Fruit fly (Drosophila melanogaster) whole organism, embryonic: Measurements from ENCODE around the gene Acbp6.

Experiments used
- Atf-2 ChIP-seq: fragments of 200-800 bp; sonication (Bioruptor generic); optimal IDR thresholded peaks from 2 replicates; lab custom pipeline; 2016; ENCODE audit warnings: missing biosample characterization, missing genetic modification characterization
- Bgb ChIP-seq: fragments of 200-800 bp; sonication (Bioruptor generic); IDR thresholded peaks from 2 replicates; pipeline ENCODE4 v1.3.6; 2022; ENCODE audit warnings: missing biosample characterization, missing genetic modification characterization; ENCODE audit not compliant: partially characterized antibody
- CG10979 ChIP-seq: fragments of 200-800 bp; sonication (Bioruptor generic); optimal IDR thresholded peaks from 2 replicates; lab custom pipeline; 2018; ENCODE audit warnings: missing biosample characterization, mild to moderate bottlenecking, missing genetic modification characterization, moderate library complexity
- CG11085 ChIP-seq: fragments of 200-800 bp; sonication (Bioruptor generic); IDR thresholded peaks from 2 replicates; pipeline ENCODE4 v1.3.6; 2022; ENCODE audit warnings: missing biosample characterization, missing genetic modification characterization
- CG11456 ChIP-seq: fragments of 200-800 bp; sonication (Bioruptor generic); IDR thresholded peaks from 3 replicates; pipeline ENCODE4 v1.3.6; 2022; ENCODE audit warnings: missing biosample characterization, missing genetic modification characterization
- CG14441 ChIP-seq: fragments of 200-800 bp; sonication (Bioruptor generic); IDR thresholded peaks from 2 replicates; pipeline ENCODE4 v1.3.6; 2022; ENCODE audit warnings: missing biosample characterization, missing genetic modification characterization
- CG14667 ChIP-seq: fragments of 200-800 bp; sonication (Bioruptor generic); IDR thresholded peaks from 2 replicates; pipeline ENCODE4 v1.3.6; 2022; ENCODE audit warnings: missing biosample characterization, missing genetic modification characterization
- CG14965 ChIP-seq: fragments of 200-800 bp; sonication (Bioruptor generic); optimal IDR thresholded peaks from 2 replicates; lab custom pipeline; 2016; ENCODE audit warnings: missing biosample characterization, missing genetic modification characterization, borderline replicate concordance
- CG1529 ChIP-seq: fragments of 200-800 bp; sonication (Bioruptor generic); optimal IDR thresholded peaks from 3 replicates; lab custom pipeline; 2018; ENCODE audit warnings: missing biosample characterization, missing genetic modification characterization
- CG17385 ChIP-seq: fragments of 200-800 bp; sonication (Bioruptor generic); optimal IDR thresholded peaks from 3 replicates; lab custom pipeline; 2018; ENCODE audit warnings: missing biosample characterization, mild to moderate bottlenecking, missing genetic modification characterization
- CG17612 ChIP-seq: fragments of 200-800 bp; sonication (Bioruptor generic); IDR thresholded peaks from 2 replicates; pipeline ENCODE4 v1.3.6; 2022; ENCODE audit warnings: missing biosample characterization, missing genetic modification characterization
- CG32772 ChIP-seq: fragments of 200-800 bp; sonication (Bioruptor generic); IDR thresholded peaks from 2 replicates; pipeline ENCODE4 v1.3.6; 2022; ENCODE audit warnings: missing biosample characterization, missing genetic modification characterization
- CG34224 ChIP-seq: fragments of 200-800 bp; sonication (Bioruptor generic); IDR thresholded peaks from 3 replicates; pipeline ENCODE4 v1.3.6; 2022; ENCODE audit warnings: missing biosample characterization, missing genetic modification characterization; ENCODE audit not compliant: partially characterized antibody
- CG43689 ChIP-seq: fragments of 200-800 bp; sonication (Bioruptor generic); IDR thresholded peaks from 2 replicates; pipeline ENCODE4 v1.3.6; 2022; ENCODE audit warnings: missing biosample characterization, missing genetic modification characterization
- CG4404 ChIP-seq: fragments of 200-800 bp; sonication (Bioruptor generic); IDR thresholded peaks from 2 replicates; pipeline ENCODE4 v1.3.6; 2022; ENCODE audit warnings: missing biosample characterization, missing genetic modification characterization
- CG6765 ChIP-seq: fragments of 200-800 bp; sonication (Bioruptor generic); optimal IDR thresholded peaks from 3 replicates; lab custom pipeline; 2017; ENCODE audit warnings: missing biosample characterization, mild to moderate bottlenecking, missing genetic modification characterization
- CG8290 ChIP-seq, 3 experiments: fragments of 200-800 bp; sonication (Bioruptor generic); optimal IDR thresholded peaks; 2 replicates each; lab custom pipeline; 2016 to 2019; ENCODE audit warnings: missing biosample characterization in 3 of 3, missing genetic modification characterization in 3 of 3, mild to moderate bottlenecking in 2 of 3, moderate library complexity in 1 of 3
- Dip2 ChIP-seq: fragments of 200-800 bp; sonication (Bioruptor generic); IDR thresholded peaks from 2 replicates; pipeline ENCODE4 v1.3.6; 2022; ENCODE audit warnings: missing biosample characterization, missing genetic modification characterization
- Dp ChIP-seq: fragments of 200-800 bp; sonication (Bioruptor generic); optimal IDR thresholded peaks from 2 replicates; lab custom pipeline; 2018; ENCODE audit warnings: missing biosample characterization, mild to moderate bottlenecking, missing genetic modification characterization, moderate library complexity
- ERR ChIP-seq: fragments of 200-800 bp; sonication (Bioruptor generic); optimal IDR thresholded peaks from 2 replicates; lab custom pipeline; 2016; ENCODE audit warnings: missing biosample characterization, missing genetic modification characterization
- Hr51 ChIP-seq, 2 experiments: fragments of 200-800 bp; sonication (Bioruptor generic); optimal IDR thresholded peaks; 2 replicates in 1 of 2; 3 replicates in 1 of 2; lab custom pipeline; 2016 to 2018; ENCODE audit warnings: missing biosample characterization in 2 of 2, missing genetic modification characterization in 2 of 2, mild to moderate bottlenecking in 1 of 2, moderate library complexity in 1 of 2
- MBD-R2 ChIP-seq: fragments of 200-800 bp; sonication (Bioruptor generic); IDR thresholded peaks from 2 replicates; pipeline ENCODE4 v1.3.6; 2022; ENCODE audit warnings: missing biosample characterization, missing genetic modification characterization
- Oli ChIP-seq: fragments of 200-800 bp; sonication (Bioruptor generic); optimal IDR thresholded peaks from 2 replicates; lab custom pipeline; 2018; ENCODE audit warnings: missing biosample characterization, mild to moderate bottlenecking, missing genetic modification characterization, moderate library complexity
- PHDP ChIP-seq: fragments of 200-800 bp; sonication (Bioruptor generic); optimal IDR thresholded peaks from 3 replicates; lab custom pipeline; 2018; ENCODE audit warnings: missing biosample characterization, mild to moderate bottlenecking, missing genetic modification characterization, moderate library complexity
- Poxn ChIP-seq: fragments of 200-800 bp; sonication (Bioruptor generic); IDR thresholded peaks from 2 replicates; pipeline ENCODE4 v1.3.6; 2022; ENCODE audit warnings: missing biosample characterization, missing genetic modification characterization
- Ravus ChIP-seq: fragments of 200-800 bp; sonication (Bioruptor generic); IDR thresholded peaks from 2 replicates; pipeline ENCODE4 v1.3.6; 2022; ENCODE audit warnings: missing biosample characterization, missing genetic modification characterization
- Sin3A ChIP-seq: fragments of >200 bp; optimal IDR thresholded peaks from 2 replicates; lab custom pipeline; 2018
- Six4 ChIP-seq: fragments of 200-800 bp; sonication (Bioruptor generic); optimal IDR thresholded peaks from 2 replicates; lab custom pipeline; 2016; ENCODE audit warnings: missing biosample characterization, missing genetic modification characterization
- Sox102F ChIP-seq: fragments of 200-800 bp; sonication (Bioruptor generic); optimal IDR thresholded peaks from 2 replicates; lab custom pipeline; 2018; ENCODE audit warnings: missing biosample characterization, mild to moderate bottlenecking, missing genetic modification characterization, moderate library complexity
- Sry-δ ChIP-seq: fragments of 200-800 bp; sonication (Bioruptor generic); optimal IDR thresholded peaks from 2 replicates; lab custom pipeline; 2016; ENCODE audit warnings: missing biosample characterization, missing genetic modification characterization
- ac ChIP-seq: fragments of 200-800 bp; sonication (Bioruptor generic); optimal IDR thresholded peaks from 3 replicates; lab custom pipeline; 2017; ENCODE audit warnings: missing biosample characterization, mild to moderate bottlenecking, missing genetic modification characterization
- cato ChIP-seq: fragments of 200-800 bp; sonication (Bioruptor generic); optimal IDR thresholded peaks from 2 replicates; lab custom pipeline; 2016; ENCODE audit warnings: missing biosample characterization, missing genetic modification characterization, borderline replicate concordance
- crol ChIP-seq: fragments of 200-800 bp; sonication (Bioruptor generic); IDR thresholded peaks from 2 replicates; pipeline ENCODE4 v1.3.6; 2022; ENCODE audit warnings: missing biosample characterization, missing genetic modification characterization
- da ChIP-seq: fragments of 200-800 bp; sonication (Bioruptor generic); optimal IDR thresholded peaks from 2 replicates; lab custom pipeline; 2016; ENCODE audit warnings: missing biosample characterization, missing genetic modification characterization
- dati ChIP-seq: fragments of 200-800 bp; sonication (Bioruptor generic); IDR thresholded peaks from 2 replicates; pipeline ENCODE4 v1.3.6; 2022; ENCODE audit warnings: missing biosample characterization, missing genetic modification characterization
- dm ChIP-seq: fragments of 200-800 bp; sonication (Bioruptor generic); optimal IDR thresholded peaks from 3 replicates; lab custom pipeline; 2016; ENCODE audit warnings: missing biosample characterization, missing genetic modification characterization
- hbn ChIP-seq: fragments of 200-800 bp; sonication (Bioruptor generic); IDR thresholded peaks from 2 replicates; pipeline ENCODE4 v1.3.6; 2022; ENCODE audit warnings: missing biosample characterization, missing genetic modification characterization; ENCODE audit not compliant: partially characterized antibody
- insv ChIP-seq, 2 experiments: fragments of 200-800 bp; sonication (Bioruptor generic); optimal IDR thresholded peaks; 3 replicates each; lab custom pipeline; 2016 to 2018; ENCODE audit warnings: missing biosample characterization in 2 of 2, missing genetic modification characterization in 2 of 2
- jumu ChIP-seq: fragments of 200-800 bp; sonication (Bioruptor generic); optimal IDR thresholded peaks from 3 replicates; lab custom pipeline; 2016; ENCODE audit warnings: missing biosample characterization, missing genetic modification characterization
- lbe ChIP-seq: fragments of 200-800 bp; sonication (Bioruptor generic); optimal IDR thresholded peaks from 2 replicates; lab custom pipeline; 2016; ENCODE audit warnings: missing biosample characterization, mild to moderate bottlenecking, missing genetic modification characterization
- lola ChIP-seq, 3 experiments: fragments of >200 bp in 2 of 3; fragments of 200-800 bp in 1 of 3; sonication (Bioruptor generic) in 1 of 3; optimal IDR thresholded peaks; 2 replicates each; lab custom pipeline; 2017 to 2019; ENCODE audit warnings: missing biosample characterization in 3 of 3, missing genetic modification characterization in 3 of 3, mild to moderate bottlenecking in 1 of 3, moderate library complexity in 1 of 3
- nom ChIP-seq: fragments of 200-800 bp; sonication (Bioruptor generic); optimal IDR thresholded peaks from 2 replicates; lab custom pipeline; 2017; ENCODE audit warnings: missing biosample characterization, missing genetic modification characterization, mild to moderate bottlenecking, moderate library complexity, missing genetic modification reagents
- prd ChIP-seq, 3 experiments: fragments of >200 bp in 2 of 3; fragments of 200-800 bp in 1 of 3; sonication (Bioruptor generic) in 1 of 3; optimal IDR thresholded peaks in 2 of 3; IDR thresholded peaks in 1 of 3; 2 replicates in 2 of 3; 3 replicates in 1 of 3; pipeline versions ENCODE4 v1.3.6 to Lab custom; 2017 to 2022; ENCODE audit warnings: missing biosample characterization in 1 of 3, missing genetic modification characterization in 1 of 3
- salm ChIP-seq: fragments of 200-800 bp; sonication (Bioruptor generic); optimal IDR thresholded peaks from 2 replicates; lab custom pipeline; 2018; ENCODE audit warnings: missing biosample characterization, mild to moderate bottlenecking, missing genetic modification characterization
- sim ChIP-seq: fragments of 200-800 bp; sonication (Bioruptor generic); IDR thresholded peaks from 2 replicates; pipeline ENCODE4 v1.3.6; 2022; ENCODE audit warnings: missing biosample characterization, missing genetic modification characterization
- tap ChIP-seq: fragments of 200-800 bp; optimal IDR thresholded peaks from 3 replicates; lab custom pipeline; 2019; ENCODE audit warnings: missing biosample characterization, mild to moderate bottlenecking, missing genetic modification characterization, moderate library complexity
- tna ChIP-seq: fragments of 200-800 bp; sonication (Bioruptor generic); IDR thresholded peaks from 2 replicates; pipeline ENCODE4 v1.3.6; 2022; ENCODE audit warnings: missing biosample characterization, missing genetic modification characterization; ENCODE audit not compliant: partially characterized antibody
- wdn ChIP-seq: fragments of 200-800 bp; sonication (Bioruptor generic); IDR thresholded peaks from 2 replicates; pipeline ENCODE4 v1.3.6; 2022; ENCODE audit warnings: missing biosample characterization, missing genetic modification characterization

The Acbp6 gene

dm6 chr3L:7151521-7152465 is 23.1 kb downstream of the Acbp6 start (continued):
- TF ChIP-seq Hr51 (GFP tag; optimal IDR thresholded peaks at IDR 0.05; lab: Kevin White, UChicago) (no peak), CG6765 (no peak), CG17612 (GFP tag; lab: Robert Waterston, UW) (no peak), Sin3A (no peak), cato (GFP tag; lab: Kevin White, UChicago) (no peak), Sry-δ (GFP tag; lab: Kevin White, UChicago) (no peak), Oli (tag; lab: Kevin White, UChicago) (peak; percentile 22), Bgb (GFP tag; lab: Robert Waterston, UW) (no peak), Poxn (no peak), salm (tag; lab: Kevin White, UChicago) (no peak), da (GFP tag; lab: Kevin White, UChicago) (no peak), CG14667 (peak; percentile 64), ac (GFP tag; lab: Kevin White, UChicago) (no peak), CG4404 (peak; percentile 24; the same call in 1 of the 2 replicates), dm (GFP tag; lab: Kevin White, UChicago) (no peak), tap (peak; percentile 23), Dp (GFP tag; lab: Kevin White, UChicago) (no peak), Sox102F (peak; percentile 73), lola (GFP tag; optimal IDR thresholded peaks at IDR 0.05; lab: Kevin White, UChicago) (peak in 1 of 3 experiments; percentile 71), jumu (GFP tag; lab: Kevin White, UChicago) (no peak), hbn (no peak), CG17385 (GFP tag; lab: Kevin White, UChicago) (peak; percentile 39), CG11456 (no peak), crol (GFP tag; lab: Robert Waterston, UW) (peak; percentile 79), Atf-2 (GFP tag; lab: Kevin White, UChicago) (no peak), wdn (GFP tag; lab: Robert Waterston, UW) (no peak), CG8290 (GFP tag; optimal IDR thresholded peaks at IDR 0.05; lab: Kevin White, UChicago) (peak; percentile 15), CG8290 (tag; optimal IDR thresholded peaks at IDR 0.05; lab: Kevin White, UChicago) (no peak), CG34224 (GFP tag; lab: Robert Waterston, UW) (no peak), CG43689 (GFP tag; lab: Robert Waterston, UW) (no peak), tna (no peak), Dip2 (GFP tag; lab: Robert Waterston, UW) (no peak), ERR (GFP tag; lab: Kevin White, UChicago) (no peak), CG11085 (GFP tag; lab: Robert Waterston, UW) (no peak), CG1529 (GFP tag; lab: Kevin White, UChicago) (peak; percentile 59), dati (GFP tag; lab: Robert Waterston, UW) (no peak), lbe (GFP tag; lab: Kevin White, UChicago) (no peak), nom (no peak), insv (GFP tag; optimal IDR thresholded peaks at IDR 0.05; lab: Kevin White, UChicago) (no peak), Ravus (no peak), CG32772 (peak; percentile 69; the same call in 1 of the 2 replicates), prd (optimal IDR thresholded peaks at IDR 0.05; lab: Kevin White, UChicago) (no peak), prd (GFP tag; IDR thresholded peaks at IDR 0.05; lab: Robert Waterston, UW) (peak; percentile 78), Six4 (peak; percentile 16), CG14441 (no peak), PHDP (tag; lab: Kevin White, UChicago) (peak; percentile 61), CG10979 (tag; lab: Kevin White, UChicago) (peak; percentile 84), MBD-R2 (GFP tag; lab: Robert Waterston, UW) (no peak), CG14965 (GFP tag; lab: Kevin White, UChicago) (no peak), sim (GFP tag; lab: Robert Waterston, UW) (no peak)
